Worm (Caenorhabditis elegans) whole organism, L4 larva: ENCODE measurements around the gene ttr-45.

Experiments
- D1046.2 ChIP-seq: fragments of 200-800 bp; sonication (Bioruptor generic); IDR thresholded peaks from 2 replicates; pipeline ENCODE4 v1.3.6; 2022; ENCODE audit warnings: missing genetic modification characterization, missing compliant biosample characterization
- F10B5.3 ChIP-seq: sonication (generic microtip); optimal IDR thresholded peaks from 2 replicates; lab custom pipeline; 2016; ENCODE audit warnings: mild to moderate bottlenecking, missing genetic modification characterization, missing compliant biosample characterization
- F37D6.2 ChIP-seq: sonication (generic microtip); optimal IDR thresholded peaks from 2 replicates; lab custom pipeline; 2016; ENCODE audit warnings: mild to moderate bottlenecking, missing genetic modification characterization, missing compliant biosample characterization
- Y48G9A.11 ChIP-seq: fragments of 200-800 bp; sonication (Bioruptor generic); IDR thresholded peaks from 2 replicates; pipeline ENCODE4 v1.3.6; 2022; ENCODE audit warnings: missing genetic modification reagents, missing genetic modification characterization, missing compliant biosample characterization
- Y5F2A.4 ChIP-seq: fragments of 200-800 bp; sonication (Bioruptor generic); optimal IDR thresholded peaks from 2 replicates; lab custom pipeline; 2018; ENCODE audit warnings: mild to moderate bottlenecking, missing genetic modification characterization, missing compliant biosample characterization
- aha-1 ChIP-seq: fragments of 150-350 bp; peaks from one replicate; lab custom pipeline; 2014; ENCODE audit warnings: missing biosample characterization, missing genetic modification characterization
- arid-1 ChIP-seq: fragments of 200-800 bp; sonication (Bioruptor generic); conservative IDR thresholded peaks from 2 replicates; pipeline ENCODE4 v1.3.6; 2022; ENCODE audit warnings: missing genetic modification reagents, missing genetic modification characterization, missing compliant biosample characterization
- ceh-20 ChIP-seq: fragments of 200-800 bp; sonication (Bioruptor generic); IDR thresholded peaks from 2 replicates; pipeline ENCODE4 v1.3.6; 2022; ENCODE audit warnings: missing genetic modification reagents, missing genetic modification characterization, missing compliant biosample characterization
- ceh-32 ChIP-seq: sonication (generic microtip); optimal IDR thresholded peaks from 2 replicates; lab custom pipeline; 2016; ENCODE audit warnings: mild to moderate bottlenecking, missing genetic modification characterization, missing compliant biosample characterization; ENCODE audit not compliant: poor library complexity
- cey-2 ChIP-seq: sonication (generic microtip); optimal IDR thresholded peaks from 3 replicates; lab custom pipeline; 2017; ENCODE audit warnings: missing genetic modification characterization, mild to moderate bottlenecking, missing compliant biosample characterization, antibody characterized with exemption, borderline replicate concordance; ENCODE audit not compliant: insufficient read depth
- ctbp-1 ChIP-seq: fragments of 200-800 bp; sonication (Bioruptor generic); IDR thresholded peaks from 2 replicates; pipeline ENCODE4 v1.3.6; 2022; ENCODE audit warnings: missing genetic modification reagents, missing genetic modification characterization, missing compliant biosample characterization
- daf-12 ChIP-seq: fragments of 150-350 bp; optimal IDR thresholded peaks from 2 replicates; lab custom pipeline; 2014; ENCODE audit warnings: missing biosample characterization, missing genetic modification reagents, missing genetic modification characterization
- daf-16 ChIP-seq, 3 experiments: sonication (generic microtip); optimal IDR thresholded peaks; 2 replicates each; lab custom pipeline; 2016 to 2017; ENCODE audit warnings: missing genetic modification characterization in 3 of 3, missing genetic modification reagents in 3 of 3, mild to moderate bottlenecking in 2 of 3, missing compliant biosample characterization in 2 of 3, missing biosample characterization in 1 of 3, moderate library complexity in 1 of 3
- daf-8 ChIP-seq: fragments of 200-800 bp; sonication (Bioruptor generic); IDR thresholded peaks from 2 replicates; pipeline ENCODE4 v1.3.6; 2022; ENCODE audit warnings: missing genetic modification characterization, missing compliant biosample characterization
- dpl-1 ChIP-seq: fragments of 150-350 bp; optimal IDR thresholded peaks from 2 replicates; lab custom pipeline; 2014; ENCODE audit warnings: missing biosample characterization, missing genetic modification reagents, missing genetic modification characterization
- duxl-1 ChIP-seq: sonication (generic microtip); optimal IDR thresholded peaks from 2 replicates; lab custom pipeline; 2016; ENCODE audit warnings: mild to moderate bottlenecking, missing genetic modification characterization, moderate library complexity, missing compliant biosample characterization; ENCODE audit not compliant: poor library complexity
- dve-1 ChIP-seq: sonication (generic microtip); optimal IDR thresholded peaks from 2 replicates; lab custom pipeline; 2017; ENCODE audit warnings: antibody characterized with exemption, mild to moderate bottlenecking, missing genetic modification characterization, missing compliant biosample characterization; ENCODE audit not compliant: insufficient read depth
- egl-43 ChIP-seq: fragments of 200-800 bp; sonication (Bioruptor generic); IDR thresholded peaks from 2 replicates; pipeline ENCODE4 v1.3.6; 2022; ENCODE audit warnings: missing genetic modification reagents, missing genetic modification characterization, missing compliant biosample characterization
- fos-1 ChIP-seq: fragments of 150-350 bp; optimal IDR thresholded peaks from 2 replicates; lab custom pipeline; 2014; ENCODE audit warnings: missing biosample characterization, missing genetic modification characterization
- hmg-1.1 ChIP-seq: fragments of 200-800 bp; sonication (Bioruptor generic); IDR thresholded peaks from 2 replicates; pipeline ENCODE4 v1.3.6; 2022; ENCODE audit warnings: missing genetic modification reagents, missing genetic modification characterization, missing compliant biosample characterization
- lin-1 ChIP-seq: fragments of 200-800 bp; sonication (Bioruptor generic); IDR thresholded peaks from 2 replicates; pipeline ENCODE4 v1.3.6; 2022; ENCODE audit warnings: missing genetic modification reagents, missing genetic modification characterization, missing compliant biosample characterization
- lin-29 ChIP-seq: fragments of 200-800 bp; sonication (Bioruptor generic); IDR thresholded peaks from 2 replicates; pipeline ENCODE4 v1.3.6; 2022; ENCODE audit warnings: missing genetic modification reagents, missing genetic modification characterization, missing compliant biosample characterization
- lin-38 ChIP-seq: fragments of 200-800 bp; sonication (Bioruptor generic); IDR thresholded peaks from 2 replicates; pipeline ENCODE4 v1.3.6; 2022; ENCODE audit warnings: missing genetic modification reagents, missing genetic modification characterization, missing compliant biosample characterization
- lin-39 ChIP-seq: fragments of 150-350 bp; optimal IDR thresholded peaks from 2 replicates; lab custom pipeline; 2014; ENCODE audit warnings: missing biosample characterization, missing genetic modification reagents, missing genetic modification characterization
- lir-3 ChIP-seq: sonication (generic microtip); optimal IDR thresholded peaks from 2 replicates; lab custom pipeline; 2016; ENCODE audit warnings: mild to moderate bottlenecking, missing genetic modification characterization, missing compliant biosample characterization
- lsy-2 ChIP-seq, 2 experiments: fragments of 150-350 bp in 1 of 2; sonication (generic microtip) in 1 of 2; optimal IDR thresholded peaks; 2 replicates each; lab custom pipeline; 2014 to 2017; ENCODE audit warnings: missing biosample characterization in 2 of 2, missing genetic modification characterization in 2 of 2
- mdt-29 ChIP-seq: fragments of 200-800 bp; sonication (Bioruptor generic); IDR thresholded peaks from 2 replicates; pipeline ENCODE4 v1.3.6; 2022; ENCODE audit warnings: missing genetic modification reagents, missing genetic modification characterization, missing compliant biosample characterization
- mep-1 ChIP-seq: fragments of 150-350 bp; sonication (generic microtip); optimal IDR thresholded peaks from 3 replicates; lab custom pipeline; 2014; ENCODE audit warnings: missing biosample characterization, missing genetic modification characterization
- mes-2 ChIP-seq: sonication (generic microtip); optimal IDR thresholded peaks from 2 replicates; lab custom pipeline; 2016; ENCODE audit warnings: missing genotype, mild to moderate bottlenecking, missing genetic modification characterization, missing compliant biosample characterization; ENCODE audit not compliant: poor library complexity, severe bottlenecking
- mxl-2 ChIP-seq: fragments of 200-800 bp; sonication (Bioruptor generic); conservative IDR thresholded peaks from 2 replicates; pipeline ENCODE4 v1.3.6; 2022; ENCODE audit warnings: missing genetic modification reagents, missing genetic modification characterization, missing compliant biosample characterization
- mxl-3 ChIP-seq: fragments of 200-800 bp; sonication (Bioruptor generic); optimal IDR thresholded peaks from 2 replicates; lab custom pipeline; 2018; ENCODE audit warnings: mild to moderate bottlenecking, missing genetic modification characterization, missing compliant biosample characterization
- nhr-41 ChIP-seq: fragments of 200-800 bp; sonication (Bioruptor generic); IDR thresholded peaks from 2 replicates; pipeline ENCODE4 v1.3.6; 2022; ENCODE audit warnings: missing genetic modification reagents, missing genetic modification characterization, missing compliant biosample characterization
- nhr-42 ChIP-seq: fragments of 200-800 bp; sonication (Bioruptor generic); IDR thresholded peaks from 2 replicates; pipeline ENCODE4 v1.3.6; 2022; ENCODE audit warnings: missing genetic modification characterization, missing compliant biosample characterization
- nhr-6 ChIP-seq: fragments of 150-350 bp; optimal IDR thresholded peaks from 2 replicates; lab custom pipeline; 2014; ENCODE audit warnings: missing biosample characterization, missing genetic modification characterization
- nhr-77 ChIP-seq: fragments of 150-350 bp; optimal IDR thresholded peaks from 2 replicates; lab custom pipeline; 2014; ENCODE audit warnings: missing biosample characterization, missing genetic modification characterization
- pha-4 ChIP-seq, 2 experiments: fragments of 150-350 bp in 1 of 2; fragments of 200-800 bp in 1 of 2; sonication (Bioruptor generic) in 1 of 2; IDR thresholded peaks in 1 of 2; optimal IDR thresholded peaks in 1 of 2; 2 replicates each; pipeline versions ENCODE4 v1.3.6 to Lab custom; 2014 to 2022; ENCODE audit warnings: missing genetic modification characterization in 2 of 2, missing genetic modification reagents in 2 of 2, missing biosample characterization in 1 of 2, missing compliant biosample characterization in 1 of 2
- rbr-2 ChIP-seq: sonication (generic microtip); optimal IDR thresholded peaks from 2 replicates; lab custom pipeline; 2016; ENCODE audit warnings: missing genotype, missing genetic modification characterization, missing compliant biosample characterization
- saeg-2 ChIP-seq: fragments of 200-800 bp; sonication (Bioruptor generic); IDR thresholded peaks from 2 replicates; pipeline ENCODE4 v1.3.6; 2022; ENCODE audit warnings: missing genetic modification reagents, missing genetic modification characterization, missing compliant biosample characterization
- sdz-12 ChIP-seq: fragments of 200-800 bp; sonication (Bioruptor generic); optimal IDR thresholded peaks from 2 replicates; lab custom pipeline; 2018; ENCODE audit warnings: mild to moderate bottlenecking, missing genetic modification characterization, missing compliant biosample characterization
- skn-1 ChIP-seq: fragments of 150-350 bp; optimal IDR thresholded peaks from 2 replicates; lab custom pipeline; 2014; ENCODE audit warnings: missing biosample characterization, missing genetic modification characterization
- snpc-4 ChIP-seq: fragments of 150-350 bp; optimal IDR thresholded peaks from 2 replicates; lab custom pipeline; 2014; ENCODE audit warnings: missing biosample characterization, missing genetic modification characterization
- spr-1 ChIP-seq: sonication (generic microtip); optimal IDR thresholded peaks from 2 replicates; lab custom pipeline; 2016; ENCODE audit warnings: mild to moderate bottlenecking, missing genetic modification characterization, missing compliant biosample characterization
- tag-97 ChIP-seq: fragments of 200-800 bp; sonication (Bioruptor generic); IDR thresholded peaks from 2 replicates; pipeline ENCODE4 v1.3.6; 2022; ENCODE audit warnings: missing genetic modification characterization, missing compliant biosample characterization
- tra-1 ChIP-seq: fragments of 200-800 bp; sonication (Bioruptor generic); IDR thresholded peaks from 2 replicates; pipeline ENCODE4 v1.3.6; 2022; ENCODE audit warnings: missing genetic modification reagents, missing genetic modification characterization, missing compliant biosample characterization
- unc-39 ChIP-seq: sonication (generic microtip); optimal IDR thresholded peaks from 2 replicates; lab custom pipeline; 2017; ENCODE audit warnings: missing biosample characterization, missing genetic modification characterization
- zfp-3 ChIP-seq: fragments of 200-800 bp; sonication (Bioruptor generic); conservative IDR thresholded peaks from 2 replicates; pipeline ENCODE4 v1.3.6; 2022; ENCODE audit warnings: missing genetic modification reagents, missing genetic modification characterization, missing compliant biosample characterization
- zip-2 ChIP-seq: fragments of 150-350 bp; optimal IDR thresholded peaks from 2 replicates; lab custom pipeline; 2014; ENCODE audit warnings: missing biosample characterization, missing genetic modification characterization
- ztf-7 ChIP-seq: fragments of 150-350 bp; optimal IDR thresholded peaks from 2 replicates; lab custom pipeline; 2014; ENCODE audit warnings: missing biosample characterization, missing genetic modification characterization

Gene ttr-45

ce11 chrIV:13240078-13240841 lies 13.8 kb upstream of the ttr-45 start, which contains the start of gene rpl-12 (continued):
- TF ChIP-seq nhr-6 (tag; lab: Kevin White, UChicago) (peak; percentile 99), zip-2 (tag; lab: Kevin White, UChicago) (peak; percentile 88), tag-97 (no peak), fos-1 (tag; lab: Kevin White, UChicago) (peak; percentile 65), daf-12 (tag; lab: Kevin White, UChicago) (no peak), nhr-42 (peak; percentile 98), dve-1 (peak; percentile 100), dpl-1 (GFP tag; lab: Kevin White, UChicago) (peak; percentile 98), rbr-2 (tag; lab: Kevin White, UChicago) (peak; percentile 98), nhr-77 (peak; percentile 98), cey-2 (tag; lab: Kevin White, UChicago) (peak; percentile 53), arid-1 (peak; percentile 95), D1046.2 (peak; percentile 96), daf-16 (GFP tag; optimal IDR thresholded peaks at IDR 0.05; lab: Kevin White, UChicago) (peak; percentile 87 to 96), daf-16 (tag; optimal IDR thresholded peaks at IDR 0.05; lab: Kevin White, UChicago) (peak; percentile 97), daf-8 (no peak), mes-2 (tag; lab: Kevin White, UChicago) (peak; percentile 99), zfp-3 (GFP tag; lab: Robert Waterston, UW) (peak; percentile 97), ceh-20 (GFP tag; lab: Robert Waterston, UW) (peak; percentile 99), pha-4 (GFP tag; IDR thresholded peaks at IDR 0.05; lab: Robert Waterston, UW) (peak; percentile 97), pha-4 (tag; optimal IDR thresholded peaks at IDR 0.05; lab: Kevin White, UChicago) (peak; percentile 99), nhr-41 (GFP tag; lab: Robert Waterston, UW) (peak; percentile 71), mep-1 (tag; lab: Kevin White, UChicago) (peak; percentile 99), mxl-2 (GFP tag; lab: Robert Waterston, UW) (peak; percentile 88), lir-3 (tag; lab: Kevin White, UChicago) (peak; percentile 41), Y5F2A.4 (GFP tag; lab: Kevin White, UChicago) (peak; percentile 82), hmg-1.1 (GFP tag; lab: Robert Waterston, UW) (peak; percentile 98), tra-1 (peak; percentile 98), lsy-2 (tag; optimal IDR thresholded peaks at IDR 0.05; lab: Kevin White, UChicago) (peak; percentile 93 to 98), lin-1 (peak; percentile 90), spr-1 (tag; lab: Kevin White, UChicago) (peak; percentile 97), sdz-12 (GFP tag; lab: Kevin White, UChicago) (peak; percentile 46), mdt-29 (GFP tag; lab: Robert Waterston, UW) (peak; percentile 88), ceh-32 (tag; lab: Kevin White, UChicago) (peak; percentile 68), lin-39 (tag; lab: Kevin White, UChicago) (peak; percentile 33), ztf-7 (tag; lab: Kevin White, UChicago) (peak; percentile 97), ctbp-1 (GFP tag; lab: Robert Waterston, UW) (peak; percentile 96), saeg-2 (peak; percentile 94), egl-43 (GFP tag; lab: Robert Waterston, UW) (peak; percentile 92), unc-39 (tag; lab: Kevin White, UChicago) (no peak), F37D6.2 (tag; lab: Kevin White, UChicago) (peak; percentile 96), lin-29 (GFP tag; lab: Robert Waterston, UW) (peak; percentile 95), F10B5.3 (tag; lab: Kevin White, UChicago) (peak; percentile 90), aha-1 (tag; lab: Kevin White, UChicago) (peak; percentile 99), lin-38 (peak; percentile 100), duxl-1 (peak; percentile 93), mxl-3 (GFP tag; lab: Kevin White, UChicago) (no peak), skn-1 (tag; lab: Kevin White, UChicago) (peak; percentile 89), snpc-4 (tag; lab: Kevin White, UChicago) (peak; percentile 23), Y48G9A.11 (GFP tag; lab: Robert Waterston, UW) (peak; percentile 87)
